Fruit fly (Drosophila melanogaster) whole organism, embryonic: Measurements from ENCODE around the gene CG43090.

ENCODE experiments used
- Abd-B ChIP-seq: fragments of 200-800 bp; sonication (Bioruptor generic); optimal IDR thresholded peaks from 2 replicates; lab custom pipeline; 2018; ENCODE audit warnings: missing biosample characterization, mild to moderate bottlenecking, missing genetic modification characterization, moderate library complexity
- Antp ChIP-seq: fragments of 200-800 bp; sonication (Bioruptor generic); optimal IDR thresholded peaks from 3 replicates; lab custom pipeline; 2016; ENCODE audit warnings: missing biosample characterization, missing genetic modification characterization
- Atf-2 ChIP-seq: fragments of 200-800 bp; sonication (Bioruptor generic); optimal IDR thresholded peaks from 2 replicates; lab custom pipeline; 2016; ENCODE audit warnings: missing biosample characterization, missing genetic modification characterization
- Bteb2 ChIP-seq: fragments of 200-800 bp; sonication (Bioruptor generic); optimal IDR thresholded peaks from 2 replicates; lab custom pipeline; 2016; ENCODE audit warnings: missing biosample characterization, missing genetic modification characterization
- CG11085 ChIP-seq: fragments of 200-800 bp; sonication (Bioruptor generic); IDR thresholded peaks from 2 replicates; pipeline ENCODE4 v1.3.6; 2022; ENCODE audit warnings: missing biosample characterization, missing genetic modification characterization
- CG11695 ChIP-seq: fragments of 200-800 bp; sonication (Bioruptor generic); IDR thresholded peaks from 3 replicates; pipeline ENCODE4 v1.3.6; 2022; ENCODE audit warnings: missing biosample characterization, missing genetic modification characterization
- CG11723 ChIP-seq: fragments of 200-800 bp; sonication (Bioruptor generic); optimal IDR thresholded peaks from 2 replicates; lab custom pipeline; 2017; ENCODE audit warnings: missing biosample characterization, mild to moderate bottlenecking, missing genetic modification characterization
- CG12155 ChIP-seq: fragments of 200-800 bp; sonication (Bioruptor generic); optimal IDR thresholded peaks from 3 replicates; lab custom pipeline; 2016; ENCODE audit warnings: missing biosample characterization, missing genetic modification characterization
- CG13624 ChIP-seq: fragments of 200-800 bp; sonication (Bioruptor generic); optimal IDR thresholded peaks from 2 replicates; lab custom pipeline; 2016; ENCODE audit warnings: missing biosample characterization, missing genetic modification characterization
- CG13894 ChIP-seq: fragments of 200-800 bp; sonication (Bioruptor generic); optimal IDR thresholded peaks from 3 replicates; lab custom pipeline; 2018; ENCODE audit warnings: missing biosample characterization, mild to moderate bottlenecking, missing genetic modification characterization, moderate library complexity
- CG15073 ChIP-seq: fragments of 200-800 bp; sonication (Bioruptor generic); optimal IDR thresholded peaks from 2 replicates; lab custom pipeline; 2016; ENCODE audit warnings: missing biosample characterization, missing genetic modification characterization
- CG17359 ChIP-seq: fragments of 200-800 bp; sonication (Bioruptor generic); optimal IDR thresholded peaks from 3 replicates; lab custom pipeline; 2018; ENCODE audit warnings: missing biosample characterization, mild to moderate bottlenecking, missing genetic modification characterization, moderate library complexity
- CG18262 ChIP-seq: fragments of 200-800 bp; optimal IDR thresholded peaks from 3 replicates; lab custom pipeline; 2019; ENCODE audit warnings: missing biosample characterization, mild to moderate bottlenecking, missing genetic modification characterization, moderate library complexity
- CG18599 ChIP-seq: fragments of 200-800 bp; sonication (Bioruptor generic); optimal IDR thresholded peaks from 3 replicates; lab custom pipeline; 2017; ENCODE audit warnings: missing biosample characterization, missing genetic modification characterization, mild to moderate bottlenecking, moderate library complexity, missing genetic modification reagents
- CG2889 ChIP-seq: fragments of 200-800 bp; sonication (Bioruptor generic); IDR thresholded peaks from 3 replicates; pipeline ENCODE4 v1.3.6; 2022; ENCODE audit warnings: missing biosample characterization, missing genetic modification characterization
- CG3163 ChIP-seq: fragments of 200-800 bp; sonication (Bioruptor generic); optimal IDR thresholded peaks from 3 replicates; lab custom pipeline; 2016; ENCODE audit warnings: missing biosample characterization, missing genetic modification characterization
- CG4820 ChIP-seq: fragments of 200-800 bp; sonication (Bioruptor generic); optimal IDR thresholded peaks from 3 replicates; lab custom pipeline; 2016; ENCODE audit warnings: missing biosample characterization, missing genetic modification characterization
- CG4854 ChIP-seq: fragments of 200-800 bp; sonication (Bioruptor generic); optimal IDR thresholded peaks from 2 replicates; lab custom pipeline; 2016; ENCODE audit warnings: missing biosample characterization, missing genetic modification characterization, inconsistent platforms
- CG6765 ChIP-seq: fragments of 200-800 bp; sonication (Bioruptor generic); optimal IDR thresholded peaks from 3 replicates; lab custom pipeline; 2017; ENCODE audit warnings: missing biosample characterization, mild to moderate bottlenecking, missing genetic modification characterization
- CG7839 ChIP-seq: fragments of 200-800 bp; sonication (Bioruptor generic); optimal IDR thresholded peaks from 3 replicates; lab custom pipeline; 2018; ENCODE audit warnings: missing biosample characterization, mild to moderate bottlenecking, missing genetic modification characterization, moderate library complexity
- CG8388 ChIP-seq: fragments of 200-800 bp; sonication (Bioruptor generic); optimal IDR thresholded peaks from 2 replicates; lab custom pipeline; 2019; ENCODE audit warnings: missing biosample characterization, mild to moderate bottlenecking, missing genetic modification characterization, moderate library complexity
- Doc3 ChIP-seq: fragments of 200-800 bp; sonication (Bioruptor generic); IDR thresholded peaks from 3 replicates; pipeline ENCODE4 v1.3.6; 2022; ENCODE audit warnings: missing biosample characterization, missing genetic modification characterization; ENCODE audit not compliant: partially characterized antibody
- ERR ChIP-seq: fragments of 200-800 bp; sonication (Bioruptor generic); optimal IDR thresholded peaks from 2 replicates; lab custom pipeline; 2016; ENCODE audit warnings: missing biosample characterization, missing genetic modification characterization
- Hmr ChIP-seq: fragments of 200-800 bp; sonication (Bioruptor generic); optimal IDR thresholded peaks from 3 replicates; lab custom pipeline; 2017; ENCODE audit warnings: mild to moderate bottlenecking, missing biosample characterization, missing genetic modification reagents, missing genetic modification characterization
- Lpt ChIP-seq: fragments of >200 bp; optimal IDR thresholded peaks from 2 replicates; lab custom pipeline; 2018; ENCODE audit warnings: missing biosample characterization, missing genetic modification characterization
- Med ChIP-seq: fragments of 200-800 bp; sonication (Bioruptor generic); peaks from one replicate; lab custom pipeline; 2016; ENCODE audit warnings: missing biosample characterization, missing genetic modification characterization, mild to moderate bottlenecking, inconsistent platforms, moderate library complexity
- NfI ChIP-seq: fragments of 200-800 bp; sonication (Bioruptor generic); optimal IDR thresholded peaks from 3 replicates; lab custom pipeline; 2018; ENCODE audit warnings: missing biosample characterization, mild to moderate bottlenecking, missing genetic modification characterization, moderate library complexity
- Optix ChIP-seq: fragments of 200-800 bp; sonication (Bioruptor generic); IDR thresholded peaks from 3 replicates; pipeline ENCODE4 v1.3.6; 2022; ENCODE audit warnings: missing biosample characterization, missing genetic modification characterization
- PHDP ChIP-seq: fragments of 200-800 bp; sonication (Bioruptor generic); optimal IDR thresholded peaks from 3 replicates; lab custom pipeline; 2018; ENCODE audit warnings: missing biosample characterization, mild to moderate bottlenecking, missing genetic modification characterization, moderate library complexity
- Sox102F ChIP-seq: fragments of 200-800 bp; sonication (Bioruptor generic); optimal IDR thresholded peaks from 2 replicates; lab custom pipeline; 2018; ENCODE audit warnings: missing biosample characterization, mild to moderate bottlenecking, missing genetic modification characterization, moderate library complexity
- Vsx1 ChIP-seq: fragments of 200-800 bp; sonication (Bioruptor generic); optimal IDR thresholded peaks from 2 replicates; lab custom pipeline; 2017; ENCODE audit warnings: missing biosample characterization, mild to moderate bottlenecking, missing genetic modification characterization, missing genetic modification reagents
- YL-1 ChIP-seq: fragments of 200-800 bp; sonication (Bioruptor generic); optimal IDR thresholded peaks from 3 replicates; lab custom pipeline; 2017; ENCODE audit warnings: missing biosample characterization, mild to moderate bottlenecking, missing genetic modification characterization
- ash1 ChIP-seq: fragments of 200-800 bp; sonication (Bioruptor generic); optimal IDR thresholded peaks from 2 replicates; lab custom pipeline; 2018; ENCODE audit warnings: missing biosample characterization, mild to moderate bottlenecking, missing genetic modification characterization
- cad ChIP-seq: fragments of >200 bp; optimal IDR thresholded peaks from 2 replicates; lab custom pipeline; 2017; ENCODE audit warnings: missing biosample characterization, missing genetic modification characterization
- chif ChIP-seq, 2 experiments: fragments of 200-800 bp; sonication (Bioruptor generic); optimal IDR thresholded peaks; 3 replicates each; lab custom pipeline; 2016; ENCODE audit warnings: missing biosample characterization in 2 of 2, missing genetic modification characterization in 2 of 2
- danr ChIP-seq: fragments of 200-800 bp; sonication (Bioruptor generic); IDR thresholded peaks from 2 replicates; pipeline ENCODE4 v1.3.6; 2022; ENCODE audit warnings: missing biosample characterization, missing genetic modification characterization
- fd3F ChIP-seq: fragments of 200-800 bp; sonication (Bioruptor generic); optimal IDR thresholded peaks from 2 replicates; lab custom pipeline; 2018; ENCODE audit warnings: missing biosample characterization, mild to moderate bottlenecking, missing genetic modification characterization, moderate library complexity
- fd64A ChIP-seq: fragments of 200-800 bp; sonication (Bioruptor generic); optimal IDR thresholded peaks from 3 replicates; lab custom pipeline; 2018; ENCODE audit warnings: missing biosample characterization, mild to moderate bottlenecking, missing genetic modification characterization
- gt ChIP-seq: fragments of 200-800 bp; sonication (Bioruptor generic); IDR thresholded peaks from 2 replicates; pipeline ENCODE4 v1.3.6; 2022; ENCODE audit warnings: missing biosample characterization, missing genetic modification characterization
- h ChIP-seq: fragments of >200 bp; optimal IDR thresholded peaks from 2 replicates; lab custom pipeline; 2017
- lmd ChIP-seq: fragments of 200-800 bp; sonication (Bioruptor generic); IDR thresholded peaks from 2 replicates; pipeline ENCODE4 v1.3.6; 2022; ENCODE audit warnings: missing biosample characterization, missing genetic modification characterization
- odd ChIP-seq: fragments of 200-800 bp; sonication (Bioruptor generic); optimal IDR thresholded peaks from 2 replicates; lab custom pipeline; 2017; ENCODE audit warnings: missing biosample characterization, mild to moderate bottlenecking, missing genetic modification characterization
- pan ChIP-seq, 4 experiments: fragments of >200 bp in 3 of 4; fragments of 200-800 bp in 1 of 4; sonication (Bioruptor generic) in 1 of 4; optimal IDR thresholded peaks in 3 of 4; IDR thresholded peaks in 1 of 4; 2 replicates each; pipeline versions ENCODE4 v1.3.6 to Lab custom; 2017 to 2022; ENCODE audit warnings: missing biosample characterization in 2 of 4, missing genetic modification characterization in 2 of 4, mixed read lengths in 1 of 4
- psq ChIP-seq: fragments of 200-800 bp; sonication (Bioruptor generic); optimal IDR thresholded peaks from 2 replicates; lab custom pipeline; 2017; ENCODE audit warnings: missing biosample characterization, missing genetic modification characterization
- row ChIP-seq: fragments of 200-800 bp; sonication (Bioruptor generic); IDR thresholded peaks from 3 replicates; pipeline ENCODE4 v1.3.6; 2022; ENCODE audit warnings: missing biosample characterization, missing genetic modification characterization
- sr ChIP-seq: fragments of 200-800 bp; sonication (Bioruptor generic); IDR thresholded peaks from 3 replicates; pipeline ENCODE4 v1.3.6; 2022; ENCODE audit warnings: missing biosample characterization, missing genetic modification characterization
- vnd ChIP-seq: fragments of 200-800 bp; sonication (Bioruptor generic); IDR thresholded peaks from 3 replicates; pipeline ENCODE4 v1.3.6; 2022; ENCODE audit warnings: missing biosample characterization, missing genetic modification characterization; ENCODE audit not compliant: partially characterized antibody
- yki ChIP-seq: fragments of >200 bp; optimal IDR thresholded peaks from 3 replicates; lab custom pipeline; 2018
- z ChIP-seq: fragments of 200-800 bp; sonication (Bioruptor generic); IDR thresholded peaks from 3 replicates; pipeline ENCODE4 v1.3.6; 2022; ENCODE audit warnings: missing biosample characterization, missing genetic modification characterization
- zf30C ChIP-seq: fragments of 200-800 bp; sonication (Bioruptor generic); optimal IDR thresholded peaks from 3 replicates; lab custom pipeline; 2018; ENCODE audit warnings: missing biosample characterization, mild to moderate bottlenecking, missing genetic modification characterization
- zfh2 ChIP-seq: fragments of 200-800 bp; sonication (Bioruptor generic); optimal IDR thresholded peaks from 2 replicates; lab custom pipeline; 2016; ENCODE audit warnings: missing biosample characterization, missing genetic modification characterization

Gene CG43090

DNA sequence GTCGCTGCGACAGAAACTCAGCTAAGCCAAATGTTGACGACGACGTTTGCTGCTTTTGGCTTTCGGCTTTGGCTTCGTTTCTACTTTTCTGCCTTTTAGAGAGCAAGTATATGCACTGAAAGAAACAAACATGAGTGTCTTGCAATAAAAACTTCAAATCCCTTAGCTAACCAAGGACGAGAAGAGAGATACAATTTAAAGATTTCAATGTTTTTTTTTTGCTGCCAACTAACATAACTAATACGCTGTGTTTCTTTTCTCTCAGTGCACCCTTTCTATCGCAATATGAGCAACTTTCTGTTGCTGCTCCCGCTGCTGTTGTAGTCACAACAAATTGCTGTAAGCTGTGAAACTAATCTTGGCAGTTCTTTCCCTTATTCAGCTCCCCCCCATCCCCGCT is 20.3 kb downstream of the CG43090 start (continued):
- TF ChIP-seq Bteb2 (GFP tag; lab: Kevin White, UChicago) (no peak), YL-1 (no peak), Abd-B (GFP tag; lab: Kevin White, UChicago) (peak; percentile 12), CG3163 (GFP tag; lab: Kevin White, UChicago) (no peak), CG11695 (peak; percentile 56; the same call in 1 of the 3 replicates), Vsx1 (GFP tag; lab: Kevin White, UChicago) (no peak), row (GFP tag; lab: Robert Waterston, UW) (peak; percentile 63), fd64A (GFP tag; lab: Kevin White, UChicago) (no peak), CG6765 (peak; percentile 9), CG8388 (GFP tag; lab: Kevin White, UChicago) (no peak), CG2889 (GFP tag; lab: Robert Waterston, UW) (0 out of 3 replicates have a peak, but pooled peaks have one; percentile 27), zf30C (GFP tag; lab: Kevin White, UChicago) (no peak), chif (GFP tag; optimal IDR thresholded peaks at IDR 0.05; lab: Kevin White, UChicago) (peak in 1 of 2 experiments; percentile 6), CG18599 (GFP tag; lab: Kevin White, UChicago) (peak; percentile 69), Hmr (GFP tag; lab: Kevin White, UChicago) (peak; percentile 19), sr (GFP tag; lab: Robert Waterston, UW) (no peak), CG13624 (peak; percentile 45), Sox102F (GFP tag; lab: Kevin White, UChicago) (peak; percentile 28), CG13894 (tag; lab: Kevin White, UChicago) (peak; percentile 31), Med (peak; percentile 88), CG4820 (GFP tag; lab: Kevin White, UChicago) (peak; percentile 4), zfh2 (GFP tag; lab: Kevin White, UChicago) (no peak), ERR (GFP tag; lab: Kevin White, UChicago) (no peak), NfI (GFP tag; lab: Kevin White, UChicago) (peak; percentile 27), psq (GFP tag; lab: Kevin White, UChicago) (no peak), gt (GFP tag; lab: Robert Waterston, UW) (no peak), fd3F (GFP tag; lab: Kevin White, UChicago) (peak; percentile 2), odd (GFP tag; lab: Kevin White, UChicago) (no peak), PHDP (peak; percentile 11), CG17359 (tag; lab: Kevin White, UChicago) (peak; percentile 52), Antp (GFP tag; lab: Kevin White, UChicago) (peak; percentile 52), CG11723 (GFP tag; lab: Kevin White, UChicago) (no peak), yki (lab: Kevin White, UChicago) (no peak), CG18262 (tag; lab: Kevin White, UChicago) (no peak), CG12155 (GFP tag; lab: Kevin White, UChicago) (peak; percentile 6), Optix (0 out of 3 replicates have a peak, but pooled peaks have one; percentile 32), Atf-2 (GFP tag; lab: Kevin White, UChicago) (no peak), ash1 (GFP tag; lab: Kevin White, UChicago) (no peak), CG11085 (GFP tag; lab: Robert Waterston, UW) (no peak), Doc3 (no peak), CG7839 (tag; lab: Kevin White, UChicago) (peak; percentile 61), lmd (GFP tag; lab: Robert Waterston, UW) (peak; percentile 47; the same call in 1 of the 2 replicates), z (no peak), cad (GFP tag; lab: Kevin White, UChicago) (no peak), CG15073 (no peak), Lpt (GFP tag; lab: Kevin White, UChicago) (no peak), CG4854 (GFP tag; lab: Kevin White, UChicago) (no peak), h (lab: Kevin White, UChicago) (no peak), danr (GFP tag; lab: Robert Waterston, UW) (0 out of 2 replicates have a peak, but pooled peaks have one; percentile 30), pan (optimal IDR thresholded peaks at IDR 0.05; lab: Kevin White, UChicago) (no peak), pan (GFP tag; optimal IDR thresholded peaks at IDR 0.05 in 1 of 2, IDR thresholded peaks at IDR 0.05 in 1 of 2) (peak in 1 of 2 experiments; percentile 51), vnd (GFP tag; lab: Robert Waterston, UW) (no peak)
